Worm (Caenorhabditis elegans) whole organism, late embryonic: ENCODE measurements around the gene ZK666.2.

ENCODE experiments used
- C08G9.2 ChIP-seq: sonication (generic microtip); optimal IDR thresholded peaks from 2 replicates; lab custom pipeline; 2016; ENCODE audit warnings: mild to moderate bottlenecking, missing genetic modification characterization, moderate library complexity, missing compliant biosample characterization
- ama-1 ChIP-seq: fragments of 150-350 bp; optimal IDR thresholded peaks from 2 replicates; lab custom pipeline; 2014
- ceh-48 ChIP-seq: sonication (generic microtip); optimal IDR thresholded peaks from 2 replicates; lab custom pipeline; 2016; ENCODE audit warnings: missing genetic modification characterization, inconsistent platforms, missing compliant biosample characterization
- ets-4 ChIP-seq: sonication (generic microtip); optimal IDR thresholded peaks from 2 replicates; lab custom pipeline; 2016; ENCODE audit warnings: missing genetic modification characterization, missing compliant biosample characterization
- eyg-1 ChIP-seq: sonication (generic microtip); optimal IDR thresholded peaks from 2 replicates; lab custom pipeline; 2016; ENCODE audit warnings: missing genotype, missing genetic modification characterization, missing compliant biosample characterization
- lin-11 ChIP-seq: fragments of 200-800 bp; sonication (Bioruptor generic); optimal IDR thresholded peaks from 2 replicates; lab custom pipeline; 2018; ENCODE audit warnings: mild to moderate bottlenecking, missing genetic modification characterization, missing compliant biosample characterization
- nfya-1 ChIP-seq: sonication (generic microtip); optimal IDR thresholded peaks from 2 replicates; lab custom pipeline; 2017; ENCODE audit warnings: missing genetic modification characterization, mild to moderate bottlenecking, missing compliant biosample characterization, antibody characterized with exemption, moderate library complexity
- nhr-11 ChIP-seq: fragments of 150-350 bp; optimal IDR thresholded peaks from 2 replicates; lab custom pipeline; 2014; ENCODE audit warnings: missing biosample characterization, missing genetic modification characterization
- pqm-1 ChIP-seq: sonication (generic microtip); optimal IDR thresholded peaks from 2 replicates; lab custom pipeline; 2016; ENCODE audit warnings: missing genetic modification characterization, missing compliant biosample characterization
- rnt-1 ChIP-seq: sonication (generic microtip); optimal IDR thresholded peaks from 2 replicates; lab custom pipeline; 2016; ENCODE audit warnings: missing genetic modification characterization, missing compliant biosample characterization
- sox-2 ChIP-seq: fragments of 200-800 bp; sonication (Bioruptor generic); IDR thresholded peaks from 2 replicates; pipeline ENCODE4 v1.3.6; 2022; ENCODE audit warnings: missing genetic modification reagents, missing genetic modification characterization, missing compliant biosample characterization
- unc-86 ChIP-seq: sonication (generic microtip); optimal IDR thresholded peaks from 2 replicates; lab custom pipeline; 2016; ENCODE audit warnings: missing genetic modification characterization, missing compliant biosample characterization

DNA sequence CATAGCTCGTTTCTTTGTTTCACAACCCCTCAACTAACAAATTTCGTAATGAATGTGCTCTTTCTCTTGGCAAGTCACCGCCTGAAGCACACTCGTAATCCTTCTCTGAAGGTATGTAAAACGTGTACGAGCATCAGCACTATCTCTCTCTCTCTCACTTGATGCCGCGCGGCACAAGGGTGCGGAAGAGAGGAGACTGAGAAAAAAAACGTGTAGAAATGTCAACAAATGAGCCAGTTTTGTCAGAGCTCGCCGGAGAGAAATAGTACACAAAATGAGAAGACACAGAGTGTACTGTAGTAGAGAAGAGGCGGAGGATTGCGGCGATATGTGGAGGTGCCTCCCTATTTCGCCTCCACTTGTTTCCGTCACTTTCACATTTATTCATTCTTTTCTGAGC is 38.6 kb upstream of the ZK666.2 start, which contains the start of gene F59B10.3:
- no peak for TF ChIP-seq ceh-48
- TF ChIP-seq eyg-1 (tag; lab: Kevin White, UChicago), result no peak
- no peak for TF ChIP-seq ets-4 (tag; lab: Kevin White, UChicago)
- no peak for TF ChIP-seq nfya-1 (tag; lab: Kevin White, UChicago)
- TF ChIP-seq C08G9.2 (tag; lab: Kevin White, UChicago), result no peak
- TF ChIP-seq pqm-1, result no peak
- no peak for TF ChIP-seq rnt-1
- TF ChIP-seq sox-2 (GFP tag; lab: Robert Waterston, UW), result no peak
- no peak for TF ChIP-seq nhr-11
- TF ChIP-seq ama-1, result no peak
- TF ChIP-seq unc-86, result no peak
- TF ChIP-seq lin-11 (tag; lab: Kevin White, UChicago), result no peak
